Worm (Caenorhabditis elegans) whole organism, L1 larva: ENCODE data around the gene R10E9.4.

ENCODE experiments used
- ama-1 ChIP-seq: fragments of 150-350 bp; optimal IDR thresholded peaks from 2 replicates; lab custom pipeline; 2014
- egl-27 ChIP-seq, 2 experiments: fragments of 150-350 bp in 1 of 2; sonication (generic microtip); optimal IDR thresholded peaks; 3 replicates each; lab custom pipeline; 2017 to 2018; ENCODE audit warnings: missing biosample characterization in 2 of 2, missing genetic modification characterization in 2 of 2, missing genetic modification reagents in 2 of 2
- lin-15B ChIP-seq: fragments of 150-350 bp; sonication (generic microtip); optimal IDR thresholded peaks from 3 replicates; lab custom pipeline; 2014; ENCODE audit warnings: missing biosample characterization, missing genetic modification characterization
- lsy-2 ChIP-seq, 2 experiments: fragments of 150-350 bp; optimal IDR thresholded peaks; 2 replicates each; lab custom pipeline; 2014; ENCODE audit warnings: missing biosample characterization in 2 of 2, missing genetic modification characterization in 2 of 2
- nhr-11 ChIP-seq: fragments of 150-350 bp; optimal IDR thresholded peaks from 2 replicates; lab custom pipeline; 2014; ENCODE audit warnings: missing biosample characterization, missing genetic modification characterization

DNA sequence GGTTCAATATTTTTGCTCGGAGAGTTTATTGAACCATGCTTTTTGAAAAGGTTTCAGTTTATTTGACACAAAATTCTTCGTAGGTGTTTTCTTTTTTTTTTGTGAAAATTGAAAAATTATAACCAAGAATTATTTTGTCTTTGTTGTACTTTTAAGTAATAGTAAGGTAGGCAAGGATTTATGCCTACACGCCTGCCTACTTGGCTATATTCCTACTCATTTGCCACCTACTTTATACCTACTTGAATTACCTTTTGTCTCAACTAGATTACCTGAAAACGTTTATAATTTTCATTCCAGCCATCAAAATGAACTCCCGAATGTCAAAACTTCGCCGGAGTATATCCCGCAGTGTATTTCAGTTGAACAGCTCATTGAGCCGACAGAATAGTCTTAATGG is 39.4 kb upstream of the R10E9.4 start, which contains the start of gene C36E8.4:
- TF ChIP-seq lsy-2 (tag; optimal IDR thresholded peaks at IDR 0.05; lab: Kevin White, UChicago), result no peak
- TF ChIP-seq nhr-11 (tag; lab: Kevin White, UChicago), result no peak
- no peak for TF ChIP-seq egl-27 (tag; optimal IDR thresholded peaks at IDR 0.05; lab: Kevin White, UChicago)
- no peak for TF ChIP-seq ama-1 (lab: Kevin White, UChicago)
- TF ChIP-seq lin-15B (tag; lab: Kevin White, UChicago), result no peak
